Fruit fly (Drosophila melanogaster): ENCODE measurements around the gene CG11664.
A peak's percentile ranks its signal among the peaks of the same experiment; 100 is the strongest.

Gene CG11664

dm6 chrX:898367-898766 lies 22.8 kb downstream of the CG11664 start (continued):
- peak; percentile 21 for TF ChIP-seq CG6792 (GFP tag; optimal IDR thresholded peaks at IDR 0.05)

dm6 chrX:899407-900050 lies 24.0 kb downstream of the CG11664 start:
- TF ChIP-seq Eip75B (GFP tag; optimal IDR thresholded peaks at IDR 0.05) (no peak), cyc (GFP tag; optimal IDR thresholded peaks at IDR 0.05) (no peak), CG32006 (GFP tag; optimal IDR thresholded peaks at IDR 0.05) (peak; percentile 21), CG3919 (GFP tag; optimal IDR thresholded peaks at IDR 0.05) (no peak), Hr38 (GFP tag; optimal IDR thresholded peaks at IDR 0.05) (no peak), CG10669 (GFP tag; optimal IDR thresholded peaks at IDR 0.05) (no peak), Lpt (GFP tag; optimal IDR thresholded peaks at IDR 0.05) (peak; percentile 2), CG6163 (GFP tag; IDR thresholded peaks at IDR 0.05) (0 out of 3 replicates have a peak, but pooled peaks have one; percentile 13), Sox15 (GFP tag; optimal IDR thresholded peaks at IDR 0.05) (no peak), fd85E (GFP tag; optimal IDR thresholded peaks at IDR 0.05) (no peak), CG15336 (GFP tag; IDR thresholded peaks at IDR 0.05) (peak; percentile 53), svp (GFP tag) (peak; percentile 46), net (GFP tag; optimal IDR thresholded peaks at IDR 0.05) (no peak), lz (GFP tag; optimal IDR thresholded peaks at IDR 0.05) (no peak), CG8119 (GFP tag; IDR thresholded peaks at IDR 0.05) (0 out of 3 replicates have a peak, but pooled peaks have one; percentile 20), CG11294 (GFP tag; IDR thresholded peaks at IDR 0.05) (peak; percentile 7; the same call in 1 of the 2 replicates), eg (GFP tag; IDR thresholded peaks at IDR 0.05) (peak; percentile 50; the same call in 1 of the 3 replicates), Met (GFP tag; optimal IDR thresholded peaks at IDR 0.05) (no peak), Eip78C (GFP tag) (peak; percentile 57), Smox (GFP tag; optimal IDR thresholded peaks at IDR 0.05) (no peak)

dm6 chrX:900725-901345 lies 25.3 kb downstream of the CG11664 start:
- TF ChIP-seq Smox (GFP tag; optimal IDR thresholded peaks at IDR 0.05) (peak; percentile 92), Sox102F (GFP tag; optimal IDR thresholded peaks at IDR 0.05) (peak; percentile 95), dac (GFP tag; optimal IDR thresholded peaks at IDR 0.05) (peak; percentile 92), Hr4 (GFP tag; optimal IDR thresholded peaks at IDR 0.05) (peak; percentile 95), CG15336 (GFP tag; IDR thresholded peaks at IDR 0.05) (peak; percentile 94), lz (GFP tag; optimal IDR thresholded peaks at IDR 0.05) (peak; percentile 95), pdm3 (GFP tag; optimal IDR thresholded peaks at IDR 0.05) (peak; percentile 96), vri (GFP tag; optimal IDR thresholded peaks at IDR 0.05) (peak; percentile 84), acj6 (GFP tag; optimal IDR thresholded peaks at IDR 0.05) (peak; percentile 94), CG8632 (GFP tag; optimal IDR thresholded peaks at IDR 0.05) (peak; percentile 88), fd85E (GFP tag; optimal IDR thresholded peaks at IDR 0.05) (peak; percentile 75), OdsH (GFP tag; optimal IDR thresholded peaks at IDR 0.05) (peak; percentile 93), Sox15 (GFP tag; optimal IDR thresholded peaks at IDR 0.05) (peak; percentile 91), CG7368 (GFP tag; optimal IDR thresholded peaks at IDR 0.05) (peak; percentile 95), CG6854 (GFP tag; optimal IDR thresholded peaks at IDR 0.05) (peak; percentile 71), Hr39 (GFP tag; optimal IDR thresholded peaks at IDR 0.05) (peak; percentile 95), CG8319 (GFP tag; optimal IDR thresholded peaks at IDR 0.05) (peak; percentile 88), CG6808 (GFP tag; optimal IDR thresholded peaks at IDR 0.05) (peak; percentile 83), CG8119 (GFP tag; IDR thresholded peaks at IDR 0.05) (peak; percentile 92), CG3032 (tag; optimal IDR thresholded peaks at IDR 0.05) (peak; percentile 85), Gug (GFP tag; IDR thresholded peaks at IDR 0.05) (peak; percentile 92), CG6163 (GFP tag; IDR thresholded peaks at IDR 0.05) (peak; percentile 94), CG3919 (GFP tag; optimal IDR thresholded peaks at IDR 0.05) (peak; percentile 92), CG31627 (GFP tag; optimal IDR thresholded peaks at IDR 0.05) (peak; percentile 95), CG11902 (GFP tag; optimal IDR thresholded peaks at IDR 0.05) (peak; percentile 91), svp (GFP tag) (peak; percentile 95), eg (GFP tag; IDR thresholded peaks at IDR 0.05) (peak; percentile 96), Eip75B (GFP tag; optimal IDR thresholded peaks at IDR 0.05) (peak; percentile 93), CG1621 (tag; optimal IDR thresholded peaks at IDR 0.05) (peak; percentile 91), ss (GFP tag; optimal IDR thresholded peaks at IDR 0.05) (peak; percentile 79 to 91), Hr38 (GFP tag; optimal IDR thresholded peaks at IDR 0.05) (no peak), CG6792 (GFP tag; optimal IDR thresholded peaks at IDR 0.05) (peak; percentile 93), CG16779 (tag; optimal IDR thresholded peaks at IDR 0.05) (peak; percentile 82), CG11762 (GFP tag; optimal IDR thresholded peaks at IDR 0.05; ENCODE audit: insufficient read depth) (peak; percentile 87), CG10631 (GFP tag; optimal IDR thresholded peaks at IDR 0.05) (peak; percentile 89), cyc (GFP tag; optimal IDR thresholded peaks at IDR 0.05) (peak; percentile 95), CG9139 (GFP tag; optimal IDR thresholded peaks at IDR 0.05) (peak; percentile 77), Lpt (GFP tag; optimal IDR thresholded peaks at IDR 0.05) (peak; percentile 91)
